Fruit fly (Drosophila melanogaster): ENCODE data around the gene msd1.

Gene msd1

dm6 chr3L:1330420-1330819, 1.1 kb upstream of the msd1 start:
- TF ChIP-seq tj (GFP tag; optimal IDR thresholded peaks at IDR 0.05) (no peak), Crg-1 (GFP tag; optimal IDR thresholded peaks at IDR 0.05) (no peak), CG33017 (tag; optimal IDR thresholded peaks at IDR 0.05) (peak; percentile 20), pad (GFP tag; optimal IDR thresholded peaks at IDR 0.05) (no peak), CG12768 (GFP tag; optimal IDR thresholded peaks at IDR 0.05) (no peak), Clk (GFP tag; optimal IDR thresholded peaks at IDR 0.05) (no peak), CG1620 (GFP tag; optimal IDR thresholded peaks at IDR 0.05) (no peak), bab1 (GFP tag; optimal IDR thresholded peaks at IDR 0.05) (no peak), cic (GFP tag; optimal IDR thresholded peaks at IDR 0.05) (no peak), CG7101 (tag; optimal IDR thresholded peaks at IDR 0.05) (peak; percentile 24), Hr96 (GFP tag; optimal IDR thresholded peaks at IDR 0.05) (no peak), CG7045 (GFP tag; optimal IDR thresholded peaks at IDR 0.05) (no peak)

dm6 chr3L:1332973-1333372, 1.4 kb downstream of the msd1 start, which contains the start of gene msd5:
msd5 (minus strand) TSS chr3L:1333146.
- TF ChIP-seq CG7045 (GFP tag; optimal IDR thresholded peaks at IDR 0.05): no peak
- TF ChIP-seq bab1 (GFP tag; optimal IDR thresholded peaks at IDR 0.05): no peak
- TF ChIP-seq Hr96 (GFP tag; optimal IDR thresholded peaks at IDR 0.05): no peak
- TF ChIP-seq CG12768 (GFP tag; optimal IDR thresholded peaks at IDR 0.05): no peak

dm6 chr3L:1334571-1335427, 3.3 kb downstream of the msd1 start, which contains the start of the genes Hmbs and CG2211:
Hmbs (plus strand) TSS chr3L:1334889.
CG2211 (minus strand) TSS chr3L:1335359.
- TF ChIP-seq CG7045 (GFP tag; optimal IDR thresholded peaks at IDR 0.05) (peak; percentile 84), cnc (optimal IDR thresholded peaks at IDR 0.05) (no peak), Crg-1 (GFP tag; optimal IDR thresholded peaks at IDR 0.05) (peak; percentile 69), cic (GFP tag; optimal IDR thresholded peaks at IDR 0.05) (peak; percentile 76), CG11617 (GFP tag; optimal IDR thresholded peaks at IDR 0.05) (peak; percentile 73), CG7101 (tag; optimal IDR thresholded peaks at IDR 0.05) (peak; percentile 68), tj (GFP tag; optimal IDR thresholded peaks at IDR 0.05) (peak; percentile 35), toe (GFP tag; optimal IDR thresholded peaks at IDR 0.05) (no peak), pad (GFP tag; optimal IDR thresholded peaks at IDR 0.05) (no peak), Mnt (GFP tag; optimal IDR thresholded peaks at IDR 0.05) (peak; percentile 79), CG33017 (tag; optimal IDR thresholded peaks at IDR 0.05) (peak; percentile 55), Clk (GFP tag; optimal IDR thresholded peaks at IDR 0.05) (peak; percentile 82), kay (GFP tag; ENCODE audit: borderline replicate concordance) (no peak), Hr96 (GFP tag; optimal IDR thresholded peaks at IDR 0.05) (peak; percentile 92), CG12768 (GFP tag; optimal IDR thresholded peaks at IDR 0.05) (peak; percentile 61), ovo (GFP tag; optimal IDR thresholded peaks at IDR 0.05) (peak; percentile 83), CG14711 (tag; optimal IDR thresholded peaks at IDR 0.05) (peak; percentile 98), CG1620 (GFP tag; optimal IDR thresholded peaks at IDR 0.05) (peak; percentile 87), CG5204 (GFP tag; optimal IDR thresholded peaks at IDR 0.05) (no peak), bab1 (GFP tag; optimal IDR thresholded peaks at IDR 0.05) (peak; percentile 96)

dm6 chr3L:1335428-1335764, 3.9 kb downstream of the msd1 start:
- TF ChIP-seq CG14711 (tag; optimal IDR thresholded peaks at IDR 0.05) (peak; percentile 23), Hr96 (GFP tag; optimal IDR thresholded peaks at IDR 0.05) (no peak), cic (GFP tag; optimal IDR thresholded peaks at IDR 0.05) (no peak), bab1 (GFP tag; optimal IDR thresholded peaks at IDR 0.05) (peak; percentile 35), CG12768 (GFP tag; optimal IDR thresholded peaks at IDR 0.05) (no peak), kay (GFP tag; ENCODE audit: borderline replicate concordance) (no peak), cnc (optimal IDR thresholded peaks at IDR 0.05) (peak in 1 of 2 experiments; percentile 24), ovo (GFP tag; optimal IDR thresholded peaks at IDR 0.05) (no peak), CG5204 (GFP tag; optimal IDR thresholded peaks at IDR 0.05) (no peak), pad (GFP tag; optimal IDR thresholded peaks at IDR 0.05) (peak; percentile 98), CG11617 (GFP tag; optimal IDR thresholded peaks at IDR 0.05) (no peak), CG7045 (GFP tag; optimal IDR thresholded peaks at IDR 0.05) (peak; percentile 40), CG7101 (tag; optimal IDR thresholded peaks at IDR 0.05) (peak; percentile 33), Clk (GFP tag; optimal IDR thresholded peaks at IDR 0.05) (no peak), Crg-1 (GFP tag; optimal IDR thresholded peaks at IDR 0.05) (peak; percentile 15), Mnt (GFP tag; optimal IDR thresholded peaks at IDR 0.05) (no peak), CG33017 (tag; optimal IDR thresholded peaks at IDR 0.05) (no peak), toe (GFP tag; optimal IDR thresholded peaks at IDR 0.05) (no peak), CG1620 (GFP tag; optimal IDR thresholded peaks at IDR 0.05) (peak; percentile 2), tj (GFP tag; optimal IDR thresholded peaks at IDR 0.05) (no peak)

- no peak for TF ChIP-seq tj (GFP tag; optimal IDR thresholded peaks at IDR 0.05)
- no peak for TF ChIP-seq CG33017 (tag; optimal IDR thresholded peaks at IDR 0.05)
- no peak for TF ChIP-seq bab1 (GFP tag; optimal IDR thresholded peaks at IDR 0.05)
- TF ChIP-seq cnc (optimal IDR thresholded peaks at IDR 0.05): peak; percentile 95 to 98
- TF ChIP-seq CG11617 (GFP tag; optimal IDR thresholded peaks at IDR 0.05): no peak
- no peak for TF ChIP-seq CG7101 (tag; optimal IDR thresholded peaks at IDR 0.05)
- no peak for TF ChIP-seq toe (GFP tag; optimal IDR thresholded peaks at IDR 0.05)
- TF ChIP-seq CG5204 (GFP tag; optimal IDR thresholded peaks at IDR 0.05): no peak
- TF ChIP-seq CG14711 (tag; optimal IDR thresholded peaks at IDR 0.05): no peak
Observed at dm6 chr3L:1335989-1336961, 4.7 kb downstream of the msd1 start.
